Worm (Caenorhabditis elegans): ENCODE data around the gene F09B12.5.

Gene F09B12.5

ce11 chrX:15042549-15042948 is 41.9 kb upstream of the F09B12.5 start:
- TF ChIP-seq ceh-44 (GFP tag; IDR thresholded peaks at IDR 0.05) = no peak
- no peak for TF ChIP-seq daf-12 (tag; optimal IDR thresholded peaks at IDR 0.05)
- TF ChIP-seq F49E8.2 (tag; optimal IDR thresholded peaks at IDR 0.05; ENCODE audit: borderline replicate concordance) = no peak
- TF ChIP-seq daf-8 (GFP tag; IDR thresholded peaks at IDR 0.05) = no peak
- TF ChIP-seq ceh-82 (tag; optimal IDR thresholded peaks at IDR 0.05) = no peak
- no peak for TF ChIP-seq spr-1 (tag; optimal IDR thresholded peaks at IDR 0.05)
- TF ChIP-seq snpc-4 (tag; optimal IDR thresholded peaks at IDR 0.05) = no peak
- TF ChIP-seq Y48G9A.11 (GFP tag; IDR thresholded peaks at IDR 0.05) = no peak
- TF ChIP-seq vab-7 (GFP tag; IDR thresholded peaks at IDR 0.05) = no peak
- TF ChIP-seq T20F7.1 (GFP tag; optimal IDR thresholded peaks at IDR 0.05) = no peak

- TF ChIP-seq ztf-11 (tag; optimal IDR thresholded peaks at IDR 0.05) (no peak), R02D3.7 (tag; optimal IDR thresholded peaks at IDR 0.05) (peak; percentile 50), lin-39 (tag; optimal IDR thresholded peaks at IDR 0.05) (no peak), ZK337.2 (GFP tag; IDR thresholded peaks at IDR 0.05) (no peak), ZK546.5 (tag; optimal IDR thresholded peaks at IDR 0.05) (no peak), pha-4 (GFP tag; IDR thresholded peaks at IDR 0.05) (no peak), pha-4 (tag; optimal IDR thresholded peaks at IDR 0.05) (no peak), mes-2 (tag; optimal IDR thresholded peaks at IDR 0.05; ENCODE audit: poor library complexity, severe bottlenecking) (peak; percentile 13), ceh-28 (tag; optimal IDR thresholded peaks at IDR 0.05) (no peak), nhr-76 (tag; optimal IDR thresholded peaks at IDR 0.05) (no peak), lsy-2 (tag; optimal IDR thresholded peaks at IDR 0.05) (no peak), hlh-30 (tag; optimal IDR thresholded peaks at IDR 0.05; ENCODE audit: insufficient read depth) (peak; percentile 42), T26A8.4 (GFP tag; IDR thresholded peaks at IDR 0.05) (no peak), unc-39 (tag; optimal IDR thresholded peaks at IDR 0.05) (no peak)
Measured at ce11 chrX:15045401-15045800, 39.1 kb upstream of the F09B12.5 start.

ce11 chrX:15047541-15047940 is 37.0 kb upstream of the F09B12.5 start:
- TF ChIP-seq aha-1 (tag) (peak; percentile 98), vab-7 (GFP tag; IDR thresholded peaks at IDR 0.05) (no peak), lir-3 (tag; optimal IDR thresholded peaks at IDR 0.05) (no peak), nhr-42 (GFP tag; IDR thresholded peaks at IDR 0.05) (no peak), unc-62 (GFP tag; optimal IDR thresholded peaks at IDR 0.05 in 1 of 2) (peak in 1 of 2 experiments; percentile 57), unc-62 (tag; optimal IDR thresholded peaks at IDR 0.05) (no peak), fkh-10 (GFP tag; optimal IDR thresholded peaks at IDR 0.05) (no peak), nhr-25 (tag; optimal IDR thresholded peaks at IDR 0.05; ENCODE audit: borderline replicate concordance, insufficient read depth) (no peak), ceh-82 (tag; optimal IDR thresholded peaks at IDR 0.05) (no peak)

ce11 chrX:15050006-15050405 is 34.5 kb upstream of the F09B12.5 start:
- TF ChIP-seq ceh-44 (GFP tag; IDR thresholded peaks at IDR 0.05) (no peak), nhr-28 (tag; optimal IDR thresholded peaks at IDR 0.05) (peak; percentile 35), madf-5 (GFP tag; IDR thresholded peaks at IDR 0.05) (no peak), Y75B8A.6 (GFP tag; IDR thresholded peaks at IDR 0.05) (no peak), daf-16 (GFP tag; optimal IDR thresholded peaks at IDR 0.05) (no peak), daf-16 (tag; optimal IDR thresholded peaks at IDR 0.05) (peak; percentile 86)

- TF ChIP-seq arid-1 (GFP tag; conservative IDR thresholded peaks at IDR 0.05) = no peak
Measured at ce11 chrX:15052385-15052784, 32.1 kb upstream of the F09B12.5 start, which contains the start of gene H03G16.6. TSS of gene H03G16.6 (plus strand) at chrX:15052685.
